Worm (Caenorhabditis elegans): Measurements from ENCODE around the gene snt-5.

Gene snt-5

DNA sequence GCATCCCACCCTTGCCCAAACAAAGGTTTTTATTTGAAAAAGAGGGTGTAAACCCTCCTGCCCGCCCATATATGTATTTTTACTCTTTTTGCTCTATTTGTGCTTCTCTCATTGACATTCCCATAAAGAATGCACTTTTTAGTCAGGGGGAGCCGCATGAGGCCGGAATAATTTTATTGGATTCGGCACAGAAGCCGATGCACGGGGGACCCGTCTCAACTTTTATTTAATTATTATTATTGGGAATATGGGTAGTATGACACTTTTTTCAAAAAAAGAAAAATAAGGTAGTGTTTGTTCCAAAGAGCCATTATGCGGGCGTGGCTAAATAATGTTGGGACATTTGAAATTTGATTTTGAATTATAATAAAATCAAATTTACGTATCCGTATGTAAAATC, 49.3 kb downstream of the snt-5 start:
- TF ChIP-seq klf-2 (GFP tag; conservative IDR thresholded peaks at IDR 0.05) (no peak), ztf-29 (GFP tag; IDR thresholded peaks at IDR 0.05) (no peak), T22C8.4 (GFP tag; IDR thresholded peaks at IDR 0.05) (no peak), flt-1 (GFP tag; IDR thresholded peaks at IDR 0.05) (no peak), med-1 (GFP tag; optimal IDR thresholded peaks at IDR 0.05; ENCODE audit: insufficient read depth) (no peak), cog-1 (tag; optimal IDR thresholded peaks at IDR 0.05) (no peak)

- TF ChIP-seq T22C8.4 (GFP tag; IDR thresholded peaks at IDR 0.05): no peak
- TF ChIP-seq ztf-23 (GFP tag; IDR thresholded peaks at IDR 0.05): no peak
- TF ChIP-seq med-1 (GFP tag; optimal IDR thresholded peaks at IDR 0.05; ENCODE audit: insufficient read depth): no peak
- TF ChIP-seq tab-1 (GFP tag; IDR thresholded peaks at IDR 0.05): no peak
- TF ChIP-seq flt-1 (GFP tag; IDR thresholded peaks at IDR 0.05): no peak
- TF ChIP-seq cog-1 (tag; optimal IDR thresholded peaks at IDR 0.05): no peak
- no peak for TF ChIP-seq ref-1 (GFP tag; conservative IDR thresholded peaks at IDR 0.05)
- TF ChIP-seq klf-2 (GFP tag; conservative IDR thresholded peaks at IDR 0.05): no peak
- no peak for TF ChIP-seq ztf-29 (GFP tag; IDR thresholded peaks at IDR 0.05)
Observed at ce11 chrV:1358051-1358450, 53.3 kb downstream of the snt-5 start, which contains the start of gene Y75B7AL.2. TSS of gene Y75B7AL.2 (minus strand) at chrV:1358151.

DNA sequence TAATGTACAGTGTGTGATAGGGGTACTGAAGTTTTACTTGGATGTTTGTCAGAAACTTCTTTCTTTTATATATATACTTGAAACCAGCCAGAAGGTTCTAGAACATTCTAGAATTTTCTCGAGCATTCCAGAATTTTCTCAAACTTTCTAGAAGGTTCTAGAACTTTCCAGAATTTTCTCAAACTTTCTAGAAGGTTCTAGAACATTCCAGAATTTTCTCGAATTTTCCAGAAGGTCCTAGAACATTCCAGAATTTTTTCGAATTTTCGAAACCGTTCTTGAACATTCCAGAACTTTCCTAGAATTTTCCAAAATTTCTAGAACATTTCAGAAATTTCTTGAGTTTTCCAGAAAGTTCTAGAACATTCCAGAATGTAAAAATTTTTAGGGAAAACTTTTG, 56.1 kb downstream of the snt-5 start:
- TF ChIP-seq ztf-29 (GFP tag; IDR thresholded peaks at IDR 0.05): no peak
- TF ChIP-seq flt-1 (GFP tag; IDR thresholded peaks at IDR 0.05): no peak
- TF ChIP-seq cog-1 (tag; optimal IDR thresholded peaks at IDR 0.05): no peak
- TF ChIP-seq ztf-23 (GFP tag; IDR thresholded peaks at IDR 0.05): no peak
- TF ChIP-seq ref-1 (GFP tag; conservative IDR thresholded peaks at IDR 0.05): no peak
- no peak for TF ChIP-seq tab-1 (GFP tag; IDR thresholded peaks at IDR 0.05)
- no peak for TF ChIP-seq T22C8.4 (GFP tag; IDR thresholded peaks at IDR 0.05)
- TF ChIP-seq med-1 (GFP tag; optimal IDR thresholded peaks at IDR 0.05; ENCODE audit: insufficient read depth): no peak
- no peak for TF ChIP-seq klf-2 (GFP tag; conservative IDR thresholded peaks at IDR 0.05)

ce11 chrV:1352321-1352720, 59.0 kb downstream of the snt-5 start:
- TF ChIP-seq ztf-23 (GFP tag; IDR thresholded peaks at IDR 0.05) (no peak), tab-1 (GFP tag; IDR thresholded peaks at IDR 0.05) (no peak), ref-1 (GFP tag; conservative IDR thresholded peaks at IDR 0.05) (no peak)

DNA sequence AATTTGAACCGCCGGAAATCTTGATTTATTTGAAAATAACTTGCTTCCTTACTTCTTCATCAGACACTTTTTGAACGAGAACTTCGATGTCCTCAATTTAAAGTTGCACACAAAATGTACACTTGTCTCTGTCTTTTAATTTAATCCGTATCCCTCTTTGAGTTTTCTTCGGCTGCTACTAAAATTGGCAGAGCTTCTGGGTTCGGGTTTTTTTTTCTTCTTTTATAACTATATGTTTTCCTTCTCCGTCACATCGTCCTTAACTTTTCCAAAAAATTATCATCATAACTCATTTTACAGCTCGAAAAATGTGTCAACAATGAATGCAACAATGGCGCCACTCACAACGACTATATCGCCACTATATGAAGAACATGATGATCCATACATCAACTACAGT, 59.5 kb downstream of the snt-5 start, which contains the start of gene glb-33:
Gene glb-33 (plus strand): TSS at position 301 of the 400 bp plus-strand sequence.
- TF ChIP-seq tab-1 (GFP tag; IDR thresholded peaks at IDR 0.05): no peak
- no peak for TF ChIP-seq med-1 (GFP tag; optimal IDR thresholded peaks at IDR 0.05; ENCODE audit: insufficient read depth)
- no peak for TF ChIP-seq cog-1 (tag; optimal IDR thresholded peaks at IDR 0.05)
- no peak for TF ChIP-seq ref-1 (GFP tag; conservative IDR thresholded peaks at IDR 0.05)
- TF ChIP-seq ztf-29 (GFP tag; IDR thresholded peaks at IDR 0.05): no peak
- no peak for TF ChIP-seq flt-1 (GFP tag; IDR thresholded peaks at IDR 0.05)
- TF ChIP-seq T22C8.4 (GFP tag; IDR thresholded peaks at IDR 0.05): no peak
- TF ChIP-seq klf-2 (GFP tag; conservative IDR thresholded peaks at IDR 0.05): no peak
- TF ChIP-seq ztf-23 (GFP tag; IDR thresholded peaks at IDR 0.05): no peak

DNA sequence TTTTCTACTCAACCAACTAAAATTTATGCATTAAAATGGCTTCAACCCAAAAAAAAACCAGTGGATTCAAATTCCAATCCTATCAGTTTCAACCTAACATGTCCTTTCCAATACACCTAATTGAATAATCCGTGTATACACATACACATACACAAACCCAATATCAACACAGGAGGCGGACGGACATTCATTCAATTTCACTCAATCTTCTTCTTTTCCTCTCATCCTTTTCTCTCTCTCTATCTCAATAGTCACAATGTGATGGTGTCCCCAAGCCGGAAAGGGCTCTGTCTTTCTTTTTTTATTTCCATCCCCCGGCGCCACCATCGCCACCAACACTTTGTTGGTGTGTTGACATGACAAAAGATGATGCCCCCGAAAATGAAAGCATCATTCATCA, 61.6 kb downstream of the snt-5 start:
- TF ChIP-seq ztf-23 (GFP tag; IDR thresholded peaks at IDR 0.05) (no peak), T22C8.4 (GFP tag; IDR thresholded peaks at IDR 0.05) (no peak), klf-2 (GFP tag; conservative IDR thresholded peaks at IDR 0.05) (no peak), tab-1 (GFP tag; IDR thresholded peaks at IDR 0.05) (no peak), med-1 (GFP tag; optimal IDR thresholded peaks at IDR 0.05; ENCODE audit: insufficient read depth) (no peak), ztf-29 (GFP tag; IDR thresholded peaks at IDR 0.05) (no peak), ref-1 (GFP tag; conservative IDR thresholded peaks at IDR 0.05) (no peak), cog-1 (tag; optimal IDR thresholded peaks at IDR 0.05) (no peak), flt-1 (GFP tag; IDR thresholded peaks at IDR 0.05) (no peak)

All from whole organism, midembryonic.